Fruit fly (Drosophila melanogaster): ENCODE results near the gene Ir85a.

DNA sequence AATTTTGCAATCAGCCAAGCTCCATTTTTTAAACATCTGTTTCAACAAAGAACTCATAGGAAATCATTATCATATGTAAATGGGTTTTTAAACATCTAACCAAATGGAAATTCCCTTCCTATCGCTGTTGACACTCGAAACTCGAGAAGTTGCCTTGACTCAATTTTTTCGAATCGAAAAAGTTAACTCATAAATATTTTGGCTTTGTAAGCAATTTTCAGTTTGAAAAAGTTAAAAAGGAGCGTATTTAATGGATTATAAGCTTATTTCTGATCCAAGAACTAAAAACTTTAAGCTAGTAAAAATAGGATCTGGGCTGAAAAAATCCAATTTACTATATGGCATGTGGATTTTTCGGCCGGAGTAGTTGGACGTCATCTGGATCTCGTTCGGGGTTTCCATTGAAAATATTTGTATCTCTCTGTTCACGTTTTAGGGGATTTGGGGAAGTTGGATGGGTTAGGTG is 18.7 kb downstream of the Ir85a start, which contains the start of gene CG9837:
- TF ChIP-seq CG14655 (GFP tag; optimal IDR thresholded peaks at IDR 0.05) (no peak), fd96Ca (GFP tag; IDR thresholded peaks at IDR 0.05) (no peak)

Data from whole organism, pupa.